Worm (Caenorhabditis elegans): ENCODE results near the gene spin-1.

The spin-1 gene

DNA sequence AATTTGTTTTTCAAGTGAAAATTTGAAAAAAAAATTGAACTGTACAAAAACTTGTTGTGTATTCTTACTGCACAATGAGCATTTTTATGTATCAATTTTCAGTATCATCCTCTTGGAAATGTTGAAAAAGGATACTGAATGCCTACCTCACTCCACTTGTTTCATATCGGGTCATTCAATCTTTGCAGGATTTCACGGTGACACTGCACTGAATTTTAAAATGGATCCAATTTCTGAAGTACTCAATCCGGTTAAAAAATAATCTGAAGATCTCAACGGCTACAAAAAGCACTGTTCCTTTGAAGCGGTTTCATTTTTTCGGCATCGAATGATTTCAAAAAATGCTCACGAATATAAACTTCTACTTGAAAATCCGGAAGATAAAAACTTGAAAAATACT is 23.1 kb downstream of the spin-1 start:
- no peak for TF ChIP-seq nhr-12 (tag; optimal IDR thresholded peaks at IDR 0.05)
- no peak for TF ChIP-seq nhr-85 (tag)
- TF ChIP-seq Y116A8C.19 (tag; optimal IDR thresholded peaks at IDR 0.05; ENCODE audit: borderline replicate concordance): no peak
- no peak for TF ChIP-seq lsy-2 (tag; optimal IDR thresholded peaks at IDR 0.05)
- no peak for TF ChIP-seq unc-98 (GFP tag; IDR thresholded peaks at IDR 0.05)
- no peak for TF ChIP-seq nhr-28 (tag; optimal IDR thresholded peaks at IDR 0.05)
- no peak for TF ChIP-seq alr-1 (tag; optimal IDR thresholded peaks at IDR 0.05; ENCODE audit: borderline replicate concordance)
- no peak for TF ChIP-seq nhr-20 (tag; optimal IDR thresholded peaks at IDR 0.05)
- TF ChIP-seq pag-3 (tag; optimal IDR thresholded peaks at IDR 0.05; ENCODE audit: borderline replicate concordance, insufficient read depth): no peak
- TF ChIP-seq lin-15B (tag; optimal IDR thresholded peaks at IDR 0.05): no peak
- no peak for TF ChIP-seq sox-4 (tag; optimal IDR thresholded peaks at IDR 0.05)
- TF ChIP-seq unc-86 (tag; optimal IDR thresholded peaks at IDR 0.05): no peak
- no peak for TF ChIP-seq F16B12.6 (tag; optimal IDR thresholded peaks at IDR 0.05)
- no peak for TF ChIP-seq nhr-77 (tag; optimal IDR thresholded peaks at IDR 0.05)
- TF ChIP-seq mef-2 (tag; optimal IDR thresholded peaks at IDR 0.05): no peak
- no peak for TF ChIP-seq irx-1 (tag; optimal IDR thresholded peaks at IDR 0.05)
- no peak for TF ChIP-seq fos-1 (tag; optimal IDR thresholded peaks at IDR 0.05)
- TF ChIP-seq fkh-8 (tag; optimal IDR thresholded peaks at IDR 0.05): no peak
- no peak for TF ChIP-seq C16A3.4 (tag; optimal IDR thresholded peaks at IDR 0.05)

DNA sequence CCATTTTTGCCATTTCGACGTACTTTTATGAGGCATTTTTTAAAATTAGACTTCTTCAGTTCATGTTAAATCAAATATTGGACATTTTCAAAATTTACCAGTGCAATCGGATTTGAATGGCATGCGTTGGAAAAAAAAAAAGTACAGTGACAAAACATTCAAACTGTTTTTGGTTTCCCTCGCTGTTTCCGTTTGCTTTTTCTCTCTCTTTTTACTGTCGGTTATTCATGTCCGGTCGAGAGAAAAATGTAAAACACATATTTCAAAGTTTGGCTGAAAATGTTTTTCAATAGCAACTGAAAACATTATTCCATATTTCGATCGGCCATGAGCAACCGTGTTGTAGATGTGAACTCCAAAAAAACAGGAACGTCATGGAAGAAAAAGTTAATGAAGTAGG is 25.8 kb downstream of the spin-1 start, which contains the start of gene C27A7.3:
TSS of gene C27A7.3 (plus strand) at position 301 of the 400 bp plus-strand sequence.
- TF ChIP-seq ztf-11 (tag; optimal IDR thresholded peaks at IDR 0.05) (no peak), efl-1 (optimal IDR thresholded peaks at IDR 0.05) (no peak), efl-1 (GFP tag; optimal IDR thresholded peaks at IDR 0.05 in 1 of 2) (peak in 1 of 2 experiments; percentile 27), C16A3.4 (tag; optimal IDR thresholded peaks at IDR 0.05) (no peak)

DNA sequence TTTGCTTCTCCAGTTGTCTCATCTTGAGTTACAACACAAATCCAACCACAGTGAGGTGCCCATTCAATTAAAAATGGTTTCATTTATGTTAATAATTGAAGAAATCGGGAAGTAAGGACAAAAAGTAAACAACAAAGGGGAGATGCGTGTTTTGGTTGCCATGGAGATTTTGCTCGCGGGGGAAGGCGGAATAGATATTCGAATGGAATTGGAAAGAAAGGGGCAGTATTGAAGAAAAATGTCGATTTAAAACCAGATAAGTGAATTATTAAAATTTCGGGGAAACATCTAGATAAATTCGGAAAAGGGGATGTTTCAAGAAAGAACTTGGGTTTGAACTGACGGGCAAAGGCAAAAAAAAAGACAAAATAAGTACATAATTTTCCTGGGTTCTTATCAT is 35.8 kb downstream of the spin-1 start, which contains the start of gene che-11:
TSS of gene che-11 (minus strand) at position 101 of the 400 bp plus-strand sequence.
- TF ChIP-seq nhr-77 (tag; optimal IDR thresholded peaks at IDR 0.05): no peak

DNA sequence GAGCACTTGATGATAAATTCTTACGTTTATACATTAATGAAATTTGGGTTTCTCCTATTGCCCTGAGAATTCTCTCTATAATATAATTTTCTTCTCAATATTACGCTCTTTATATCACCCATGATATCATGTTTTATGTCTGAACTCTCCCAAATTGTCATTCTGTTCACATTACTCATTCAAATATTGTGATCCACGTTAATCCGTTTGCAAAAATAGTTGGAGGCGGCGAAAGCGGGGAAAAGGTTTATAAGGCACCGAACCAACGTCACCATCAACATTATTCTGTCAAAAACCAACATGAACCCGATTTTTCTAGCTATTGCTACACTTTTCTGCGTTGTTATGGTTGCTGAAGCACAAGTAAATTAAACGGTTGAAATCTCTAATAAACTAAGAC is 38.1 kb downstream of the spin-1 start, which contains the start of gene C27A7.8:
TSS of gene C27A7.8 (plus strand) at position 301 of the 400 bp plus-strand sequence.
- TF ChIP-seq egl-27 (tag; optimal IDR thresholded peaks at IDR 0.05) (no peak), hpl-2 (GFP tag; optimal IDR thresholded peaks at IDR 0.05) (no peak), dsc-1 (tag; optimal IDR thresholded peaks at IDR 0.05) (peak; percentile 47), Y116A8C.19 (tag; optimal IDR thresholded peaks at IDR 0.05; ENCODE audit: borderline replicate concordance) (no peak), ama-1 (optimal IDR thresholded peaks at IDR 0.05) (no peak), pax-3 (tag; optimal IDR thresholded peaks at IDR 0.05) (peak; percentile 26), ceh-8 (GFP tag; optimal IDR thresholded peaks at IDR 0.05) (no peak), lir-3 (tag; optimal IDR thresholded peaks at IDR 0.05; ENCODE audit: poor library complexity) (no peak), snu-23 (GFP tag; optimal IDR thresholded peaks at IDR 0.05) (no peak), mab-9 (GFP tag; IDR thresholded peaks at IDR 0.05) (no peak), hlh-17 (GFP tag; optimal IDR thresholded peaks at IDR 0.05; ENCODE audit: borderline replicate concordance) (no peak), aly-2 (tag; optimal IDR thresholded peaks at IDR 0.05) (no peak)

DNA sequence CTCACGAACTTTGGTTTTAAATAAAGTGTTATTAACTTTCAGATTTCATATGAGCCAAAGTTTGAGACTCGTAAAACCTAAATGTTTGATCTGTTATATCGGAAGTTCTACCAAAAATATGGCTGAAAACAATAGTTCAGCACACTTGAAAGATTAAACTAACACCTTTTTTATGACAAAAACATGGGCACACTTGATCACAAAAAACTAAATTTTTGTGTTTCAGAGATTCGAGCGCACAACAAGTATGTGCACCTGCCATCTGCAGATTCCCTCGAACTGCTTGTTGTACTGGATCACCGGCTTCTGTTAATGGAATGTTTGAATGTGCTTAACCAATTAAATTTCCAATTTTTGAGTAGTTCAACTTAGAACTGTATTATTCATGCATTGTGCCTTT is 39.0 kb downstream of the spin-1 start:
- TF ChIP-seq hpl-2 (GFP tag; optimal IDR thresholded peaks at IDR 0.05): no peak

DNA sequence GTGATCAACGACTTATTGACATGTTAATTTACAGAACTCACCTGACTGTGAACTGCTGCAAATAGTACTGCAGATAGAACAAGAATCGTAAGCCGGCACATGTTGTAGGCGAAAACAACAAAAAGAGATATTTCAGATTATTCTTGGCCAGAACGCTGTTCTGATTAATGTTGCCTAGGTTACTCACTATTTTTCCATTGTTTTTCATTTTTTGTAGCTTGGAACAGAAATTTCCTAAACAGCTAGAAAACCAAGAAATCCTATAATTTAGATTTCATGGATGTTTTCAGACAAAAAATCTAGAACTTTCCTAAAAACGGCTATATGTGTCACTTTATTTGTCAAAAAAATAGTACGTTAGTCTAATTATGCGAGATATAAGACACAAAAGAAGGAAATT is 39.8 kb downstream of the spin-1 start, which contains the start of gene C27A7.9:
TSS of gene C27A7.9 (minus strand) at position 101 of the 400 bp plus-strand sequence.
- TF ChIP-seq F16B12.6 (tag; optimal IDR thresholded peaks at IDR 0.05) (no peak), fkh-10 (GFP tag; optimal IDR thresholded peaks at IDR 0.05) (no peak), nhr-76 (tag; optimal IDR thresholded peaks at IDR 0.05) (no peak), isw-1 (GFP tag; IDR thresholded peaks at IDR 0.05) (no peak), tlp-1 (tag; optimal IDR thresholded peaks at IDR 0.05) (no peak), C34B4.2 (tag; optimal IDR thresholded peaks at IDR 0.05) (no peak)
